Fruit fly (Drosophila melanogaster) Kc167 (cell line): ENCODE results near the gene CG5810.

Source experiments
- Myc ChIP-seq: fragments of >200 bp; optimal IDR thresholded peaks from 2 replicates; lab custom pipeline; 2017; ENCODE audit warnings: missing external identifiers
- Sin3A ChIP-seq: fragments of >200 bp; optimal IDR thresholded peaks from 2 replicates; lab custom pipeline; 2018; ENCODE audit warnings: missing external identifiers
- h ChIP-seq: fragments of >200 bp; optimal IDR thresholded peaks from 3 replicates; lab custom pipeline; 2018; ENCODE audit warnings: missing external identifiers
- insv ChIP-seq: fragments of >200 bp; optimal IDR thresholded peaks from 3 replicates; lab custom pipeline; 2018; ENCODE audit warnings: missing external identifiers
- psq ChIP-seq: fragments of >200 bp; optimal IDR thresholded peaks from 2 replicates; lab custom pipeline; 2017; ENCODE audit warnings: missing external identifiers
- ttk ChIP-seq: sonication (Bioruptor generic); optimal IDR thresholded peaks from 2 replicates; lab custom pipeline; 2017; ENCODE audit warnings: missing external identifiers

DNA sequence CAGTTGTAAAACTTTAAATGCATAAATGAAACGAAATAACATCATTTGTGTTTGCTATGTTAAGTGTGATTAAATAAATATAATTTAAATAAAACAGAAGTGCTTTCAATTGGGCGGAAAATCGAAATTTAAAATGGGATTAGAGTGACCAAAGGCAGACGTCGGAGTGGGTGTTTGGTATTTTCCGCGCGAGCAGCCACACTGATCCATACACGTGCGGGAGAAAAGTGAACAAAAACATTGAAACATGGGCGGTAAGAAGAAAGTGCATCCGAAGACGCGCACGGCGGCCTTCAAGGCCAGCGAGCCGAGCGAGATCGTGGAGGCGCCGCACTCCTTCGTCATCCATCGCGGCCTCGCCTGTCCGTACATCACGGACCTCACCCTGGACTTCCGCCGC, 47.5 kb upstream of the CG5810 start, which contains the start of gene ppan:
- TF ChIP-seq Myc (lab: Kevin White, UChicago) (no peak), psq (lab: Kevin White, UChicago) (no peak), h (lab: Kevin White, UChicago) (no peak), ttk (no peak), Sin3A (lab: Kevin White, UChicago) (no peak), insv (no peak)
